Worm (Caenorhabditis elegans) whole organism, young adult: ENCODE data around the gene D2021.4.

ENCODE experiments used
- attf-3 ChIP-seq: fragments of 200-800 bp; sonication (Bioruptor generic); conservative IDR thresholded peaks from 2 replicates; pipeline ENCODE4 v1.3.6; 2022; ENCODE audit warnings: missing genetic modification reagents, missing genetic modification characterization, missing compliant biosample characterization
- bed-2 ChIP-seq: fragments of 200-800 bp; sonication (Bioruptor generic); IDR thresholded peaks from 2 replicates; pipeline ENCODE4 v1.3.6; 2022; ENCODE audit warnings: missing genetic modification reagents, missing genetic modification characterization, missing compliant biosample characterization
- repo-1 ChIP-seq: sonication (generic microtip); optimal IDR thresholded peaks from 2 replicates; lab custom pipeline; 2017; ENCODE audit warnings: mild to moderate bottlenecking, missing genetic modification characterization, missing compliant biosample characterization
- snpc-4 ChIP-seq, 5 experiments: fragments of 150-350 bp in 1 of 5; sonication (generic microtip) in 4 of 5; optimal IDR thresholded peaks; 2 replicates each; lab custom pipeline; 2014 to 2018; ENCODE audit warnings: missing genetic modification characterization in 5 of 5, missing biosample characterization in 3 of 5, antibody characterized with exemption in 2 of 5, mild to moderate bottlenecking in 2 of 5, missing compliant biosample characterization in 2 of 5, missing genotype in 2 of 5, moderate library complexity in 2 of 5, missing genetic modification reagents in 1 of 5

- TF ChIP-seq repo-1 (tag; lab: Kevin White, UChicago) (no peak), bed-2 (no peak), attf-3 (GFP tag; lab: Robert Waterston, UW) (no peak), snpc-4 (GFP tag; optimal IDR thresholded peaks at IDR 0.05; lab: Kevin White, UChicago) (no peak), snpc-4 (tag; optimal IDR thresholded peaks at IDR 0.05; lab: Kevin White, UChicago) (no peak)
Observed at ce11 chrX:8592881-8593280, 44.0 kb upstream of the D2021.4 start, which contains the start of gene nlp-7.
